Worm (Caenorhabditis elegans) whole organism, L4 larva: ENCODE data around the gene txt-18.

Experiments
- F44E2.7 ChIP-seq: fragments of 200-800 bp; sonication (Bioruptor generic); IDR thresholded peaks from 2 replicates; pipeline ENCODE4 v2.1.2; 2022; ENCODE audit warnings: missing genetic modification characterization, missing compliant biosample characterization
- T20F7.1 ChIP-seq: fragments of 200-800 bp; sonication (Bioruptor generic); optimal IDR thresholded peaks from 2 replicates; lab custom pipeline; 2018; ENCODE audit warnings: mild to moderate bottlenecking, missing genetic modification characterization, missing compliant biosample characterization
- T26A8.4 ChIP-seq: fragments of 200-800 bp; sonication (Bioruptor generic); IDR thresholded peaks from 2 replicates; pipeline ENCODE4 v1.3.6; 2022; ENCODE audit warnings: missing genetic modification characterization, missing compliant biosample characterization
- Y105C5A.15 ChIP-seq: fragments of 200-800 bp; sonication (Bioruptor generic); IDR thresholded peaks from 2 replicates; pipeline ENCODE4 v1.3.6; 2022; ENCODE audit warnings: missing genetic modification characterization, missing compliant biosample characterization
- Y48G9A.11 ChIP-seq: fragments of 200-800 bp; sonication (Bioruptor generic); IDR thresholded peaks from 2 replicates; pipeline ENCODE4 v1.3.6; 2022; ENCODE audit warnings: missing genetic modification reagents, missing genetic modification characterization, missing compliant biosample characterization
- ZK337.2 ChIP-seq: fragments of 200-800 bp; sonication (Bioruptor generic); IDR thresholded peaks from 2 replicates; pipeline ENCODE4 v1.3.6; 2022; ENCODE audit warnings: missing genetic modification reagents, missing genetic modification characterization, missing compliant biosample characterization
- aha-1 ChIP-seq: fragments of 150-350 bp; peaks from one replicate; lab custom pipeline; 2014; ENCODE audit warnings: missing biosample characterization, missing genetic modification characterization
- arid-1 ChIP-seq: fragments of 200-800 bp; sonication (Bioruptor generic); conservative IDR thresholded peaks from 2 replicates; pipeline ENCODE4 v1.3.6; 2022; ENCODE audit warnings: missing genetic modification reagents, missing genetic modification characterization, missing compliant biosample characterization
- attf-4 ChIP-seq: sonication (generic microtip); optimal IDR thresholded peaks from 3 replicates; lab custom pipeline; 2017; ENCODE audit warnings: missing biosample characterization, missing genetic modification characterization
- ceh-32 ChIP-seq: sonication (generic microtip); optimal IDR thresholded peaks from 2 replicates; lab custom pipeline; 2016; ENCODE audit warnings: mild to moderate bottlenecking, missing genetic modification characterization, missing compliant biosample characterization; ENCODE audit not compliant: poor library complexity
- ceh-44 ChIP-seq: fragments of 200-800 bp; sonication (Bioruptor generic); IDR thresholded peaks from 2 replicates; pipeline ENCODE4 v1.3.6; 2022; ENCODE audit warnings: missing genetic modification reagents, missing genetic modification characterization, missing compliant biosample characterization
- daf-16 ChIP-seq, 3 experiments: sonication (generic microtip); optimal IDR thresholded peaks; 2 replicates each; lab custom pipeline; 2016 to 2017; ENCODE audit warnings: missing genetic modification characterization in 3 of 3, missing genetic modification reagents in 3 of 3, mild to moderate bottlenecking in 2 of 3, missing compliant biosample characterization in 2 of 3, missing biosample characterization in 1 of 3, moderate library complexity in 1 of 3
- dmd-6 ChIP-seq: fragments of 200-800 bp; sonication (Bioruptor generic); IDR thresholded peaks from 2 replicates; pipeline ENCODE4 v1.3.6; 2022; ENCODE audit warnings: missing genetic modification reagents, missing genetic modification characterization, missing compliant biosample characterization
- duxl-1 ChIP-seq: sonication (generic microtip); optimal IDR thresholded peaks from 2 replicates; lab custom pipeline; 2016; ENCODE audit warnings: mild to moderate bottlenecking, missing genetic modification characterization, moderate library complexity, missing compliant biosample characterization; ENCODE audit not compliant: poor library complexity
- dve-1 ChIP-seq: sonication (generic microtip); optimal IDR thresholded peaks from 2 replicates; lab custom pipeline; 2017; ENCODE audit warnings: antibody characterized with exemption, mild to moderate bottlenecking, missing genetic modification characterization, missing compliant biosample characterization; ENCODE audit not compliant: insufficient read depth
- fkh-10 ChIP-seq: fragments of 150-350 bp; optimal IDR thresholded peaks from 2 replicates; lab custom pipeline; 2014; ENCODE audit warnings: missing biosample characterization, missing genetic modification reagents, missing genetic modification characterization
- hlh-11 ChIP-seq: fragments of 200-800 bp; sonication (Bioruptor generic); optimal IDR thresholded peaks from 2 replicates; lab custom pipeline; 2018; ENCODE audit warnings: mild to moderate bottlenecking, missing genetic modification characterization, missing compliant biosample characterization
- hlh-30 ChIP-seq: sonication (generic microtip); optimal IDR thresholded peaks from 2 replicates; lab custom pipeline; 2017; ENCODE audit warnings: antibody characterized with exemption, mild to moderate bottlenecking, missing genetic modification characterization, missing compliant biosample characterization; ENCODE audit not compliant: insufficient read depth
- lin-38 ChIP-seq: fragments of 200-800 bp; sonication (Bioruptor generic); IDR thresholded peaks from 2 replicates; pipeline ENCODE4 v1.3.6; 2022; ENCODE audit warnings: missing genetic modification reagents, missing genetic modification characterization, missing compliant biosample characterization
- lir-3 ChIP-seq: sonication (generic microtip); optimal IDR thresholded peaks from 2 replicates; lab custom pipeline; 2016; ENCODE audit warnings: mild to moderate bottlenecking, missing genetic modification characterization, missing compliant biosample characterization
- lsy-2 ChIP-seq, 2 experiments: fragments of 150-350 bp in 1 of 2; sonication (generic microtip) in 1 of 2; optimal IDR thresholded peaks; 2 replicates each; lab custom pipeline; 2014 to 2017; ENCODE audit warnings: missing biosample characterization in 2 of 2, missing genetic modification characterization in 2 of 2
- madf-9 ChIP-seq: fragments of 200-800 bp; sonication (Bioruptor generic); conservative IDR thresholded peaks from 2 replicates; pipeline ENCODE4 v1.3.6; 2022; ENCODE audit warnings: missing genetic modification reagents, missing genetic modification characterization, missing compliant biosample characterization
- mdl-1 ChIP-seq, 2 experiments: fragments of 150-350 bp in 1 of 2; sonication (generic microtip) in 1 of 2; optimal IDR thresholded peaks; 2 replicates each; lab custom pipeline; 2014 to 2017; ENCODE audit warnings: missing biosample characterization in 2 of 2, missing genetic modification characterization in 2 of 2
- mep-1 ChIP-seq: fragments of 150-350 bp; sonication (generic microtip); optimal IDR thresholded peaks from 3 replicates; lab custom pipeline; 2014; ENCODE audit warnings: missing biosample characterization, missing genetic modification characterization
- mes-2 ChIP-seq: sonication (generic microtip); optimal IDR thresholded peaks from 2 replicates; lab custom pipeline; 2016; ENCODE audit warnings: missing genotype, mild to moderate bottlenecking, missing genetic modification characterization, missing compliant biosample characterization; ENCODE audit not compliant: poor library complexity, severe bottlenecking
- nhr-102 ChIP-seq: sonication (generic microtip); optimal IDR thresholded peaks from 2 replicates; lab custom pipeline; 2016; ENCODE audit warnings: mild to moderate bottlenecking, missing genetic modification characterization, moderate library complexity, missing compliant biosample characterization
- nhr-11 ChIP-seq: fragments of 150-350 bp; optimal IDR thresholded peaks from 2 replicates; lab custom pipeline; 2014; ENCODE audit warnings: missing biosample characterization, missing genetic modification characterization
- nhr-28 ChIP-seq: fragments of 150-350 bp; optimal IDR thresholded peaks from 2 replicates; lab custom pipeline; 2014; ENCODE audit warnings: missing biosample characterization, missing genetic modification characterization
- nhr-48 ChIP-seq: sonication (generic microtip); optimal IDR thresholded peaks from 2 replicates; lab custom pipeline; 2016; ENCODE audit warnings: mild to moderate bottlenecking, missing genetic modification characterization, missing compliant biosample characterization
- nhr-6 ChIP-seq: fragments of 150-350 bp; optimal IDR thresholded peaks from 2 replicates; lab custom pipeline; 2014; ENCODE audit warnings: missing biosample characterization, missing genetic modification characterization
- nhr-76 ChIP-seq: fragments of 150-350 bp; optimal IDR thresholded peaks from 2 replicates; lab custom pipeline; 2014; ENCODE audit warnings: missing biosample characterization, missing genetic modification characterization
- nhr-77 ChIP-seq: fragments of 150-350 bp; optimal IDR thresholded peaks from 2 replicates; lab custom pipeline; 2014; ENCODE audit warnings: missing biosample characterization, missing genetic modification characterization
- pqm-1 ChIP-seq: sonication (generic microtip); optimal IDR thresholded peaks from 2 replicates; lab custom pipeline; 2017; ENCODE audit warnings: missing biosample characterization, missing genetic modification characterization
- skn-1 ChIP-seq: fragments of 150-350 bp; optimal IDR thresholded peaks from 2 replicates; lab custom pipeline; 2014; ENCODE audit warnings: missing biosample characterization, missing genetic modification characterization
- unc-62 ChIP-seq, 3 experiments: fragments of 150-350 bp in 1 of 3; sonication (generic microtip); optimal IDR thresholded peaks in 2 of 3; peaks in 1 of 3; 1 replicate in 1 of 3; 2 replicates in 2 of 3; lab custom pipeline; 2014 to 2017; ENCODE audit warnings: missing biosample characterization in 3 of 3, missing genetic modification characterization in 3 of 3, missing genetic modification reagents in 3 of 3, missing genotype in 1 of 3
- zip-11 ChIP-seq: fragments of 200-800 bp; sonication (Bioruptor generic); IDR thresholded peaks from 2 replicates; pipeline ENCODE4 v1.3.6; 2022; ENCODE audit warnings: missing genetic modification characterization, missing compliant biosample characterization

The txt-18 gene

ce11 chrII:6374646-6375045 lies 30.8 kb downstream of the txt-18 start:
- TF ChIP-seq dve-1 (tag; lab: Kevin White, UChicago) (peak; percentile 72), lir-3 (tag; lab: Kevin White, UChicago) (no peak), nhr-28 (tag; lab: Kevin White, UChicago) (peak; percentile 40), nhr-6 (no peak), daf-16 (GFP tag; optimal IDR thresholded peaks at IDR 0.05; lab: Kevin White, UChicago) (no peak), daf-16 (tag; optimal IDR thresholded peaks at IDR 0.05; lab: Kevin White, UChicago) (peak; percentile 52), F44E2.7 (no peak), lin-38 (GFP tag; lab: Robert Waterston, UW) (peak; percentile 31), hlh-11 (tag; lab: Kevin White, UChicago) (peak; percentile 38), ZK337.2 (GFP tag; lab: Robert Waterston, UW) (no peak), dmd-6 (GFP tag; lab: Robert Waterston, UW) (peak; percentile 65), nhr-48 (tag; lab: Kevin White, UChicago) (peak; percentile 49), mes-2 (tag; lab: Kevin White, UChicago) (no peak), hlh-30 (tag; lab: Kevin White, UChicago) (peak; percentile 73), mdl-1 (tag; optimal IDR thresholded peaks at IDR 0.05; lab: Kevin White, UChicago) (no peak), nhr-102 (tag; lab: Kevin White, UChicago) (no peak), ceh-32 (no peak), nhr-76 (tag; lab: Kevin White, UChicago) (no peak), T20F7.1 (peak; percentile 62), arid-1 (no peak), fkh-10 (GFP tag; lab: Kevin White, UChicago) (no peak), zip-11 (no peak), lsy-2 (tag; optimal IDR thresholded peaks at IDR 0.05; lab: Kevin White, UChicago) (no peak), nhr-11 (tag; lab: Kevin White, UChicago) (no peak), T26A8.4 (GFP tag; lab: Robert Waterston, UW) (no peak), duxl-1 (tag; lab: Kevin White, UChicago) (no peak)
- TF ChIP-seq, all 104 proteins: peak for 9

- TF ChIP-seq attf-4 (tag; lab: Kevin White, UChicago), result no peak
- peak; percentile 93 for TF ChIP-seq aha-1 (tag; lab: Kevin White, UChicago)
These were observed 32.8 kb downstream of the txt-18 start for ce11 chrII:6376693-6377092.

ce11 chrII:6377381-6377948 lies 33.6 kb downstream of the txt-18 start:
- no peak for TF ChIP-seq daf-16 (GFP tag; optimal IDR thresholded peaks at IDR 0.05; lab: Kevin White, UChicago)
- peak; percentile 53 for TF ChIP-seq daf-16 (tag; optimal IDR thresholded peaks at IDR 0.05; lab: Kevin White, UChicago)
- peak; percentile 70 for TF ChIP-seq dmd-6 (GFP tag; lab: Robert Waterston, UW)
- TF ChIP-seq unc-62 (GFP tag; optimal IDR thresholded peaks at IDR 0.05 in 1 of 2; lab: Kevin White, UChicago), result peak in 1 of 2 experiments; percentile 69
- TF ChIP-seq unc-62 (tag; optimal IDR thresholded peaks at IDR 0.05; lab: Kevin White, UChicago), result no peak
- TF ChIP-seq Y105C5A.15 (GFP tag; lab: Robert Waterston, UW), result no peak
- peak; percentile 49 for TF ChIP-seq hlh-30 (tag; lab: Kevin White, UChicago)
- TF ChIP-seq mep-1 (tag; lab: Kevin White, UChicago), result peak; percentile 13
- peak; percentile 74 for TF ChIP-seq nhr-28 (tag; lab: Kevin White, UChicago)
- no peak for TF ChIP-seq madf-9 (GFP tag; lab: Robert Waterston, UW)
- no peak for TF ChIP-seq ceh-44 (GFP tag; lab: Robert Waterston, UW)
- TF ChIP-seq nhr-77 (tag; lab: Kevin White, UChicago), result peak; percentile 44
- TF ChIP-seq Y48G9A.11 (GFP tag; lab: Robert Waterston, UW), result no peak
- TF ChIP-seq pqm-1 (tag; lab: Kevin White, UChicago), result peak; percentile 71
- peak; percentile 52 for TF ChIP-seq dve-1 (tag; lab: Kevin White, UChicago)
- no peak for TF ChIP-seq skn-1 (tag; lab: Kevin White, UChicago)
- TF ChIP-seq hlh-11 (tag; lab: Kevin White, UChicago), result peak; percentile 43
